ENCODE assay signal across 3 worm cellular contexts in the genomic region with DNA sequence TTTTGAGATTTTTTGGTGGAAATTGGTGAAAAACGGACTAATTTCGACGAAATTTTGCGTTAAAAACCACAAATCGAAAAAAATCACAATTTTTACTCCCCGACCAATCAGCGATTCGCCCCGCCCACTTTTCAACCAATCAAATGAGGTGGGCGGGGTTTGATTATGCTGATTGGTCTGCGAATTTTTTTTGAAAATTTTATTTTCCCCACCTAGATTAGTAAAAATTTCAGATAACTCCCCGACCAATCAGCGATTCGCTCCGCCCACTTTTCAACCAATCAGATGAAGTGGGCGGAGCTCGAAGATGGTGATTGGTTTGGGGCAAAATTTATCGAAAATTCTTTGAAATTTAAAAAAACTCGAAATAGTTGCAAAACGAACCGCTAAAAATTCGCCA.
TF ChIP-seq lines count a peak whose summit lies in the region.

No protein-coding gene starts in this region.

TF ChIP-seq in whole organism, L3 larva, 47 proteins besides CTCF, POLR2A, EP300 and RAD21:
- TF ChIP-seq nfya-1 (tag; optimal IDR thresholded peaks at IDR 0.05; lab: Kevin White, UChicago; ENCODE audit: insufficient read depth) (peak; percentile 94), skn-1 (tag; optimal IDR thresholded peaks at IDR 0.05; lab: Kevin White, UChicago) (no peak)

TF ChIP-seq in whole organism, late embryonic, 69 proteins besides CTCF, POLR2A, EP300 and RAD21:
- TF ChIP-seq nfya-1 (tag; optimal IDR thresholded peaks at IDR 0.05; lab: Kevin White, UChicago), result peak; percentile 88
- no peak for TF ChIP-seq unc-55 (GFP tag; optimal IDR thresholded peaks at IDR 0.05; lab: Kevin White, UChicago)
- TF ChIP-seq C08G9.2 (tag; optimal IDR thresholded peaks at IDR 0.05; lab: Kevin White, UChicago), result no peak
- no peak for TF ChIP-seq hlh-13 (GFP tag; optimal IDR thresholded peaks at IDR 0.05; lab: Kevin White, UChicago)
- TF ChIP-seq ceh-19 (GFP tag; optimal IDR thresholded peaks at IDR 0.05; lab: Kevin White, UChicago), result no peak

TF ChIP-seq in whole organism, young adult, 124 proteins besides CTCF, POLR2A, EP300 and RAD21:
- TF ChIP-seq attf-6 (GFP tag; IDR thresholded peaks at IDR 0.05; lab: Robert Waterston, UW) (no peak), nfyb-1 (GFP tag; IDR thresholded peaks at IDR 0.05; lab: Robert Waterston, UW) (0 out of 2 replicates have a peak, but pooled peaks have one; percentile 67)
